Fruit fly (Drosophila melanogaster) whole organism, embryonic: ENCODE measurements around the gene CG11436.

ENCODE experiments used
- Bteb2 ChIP-seq: fragments of 200-800 bp; sonication (Bioruptor generic); optimal IDR thresholded peaks from 2 replicates; lab custom pipeline; 2016; ENCODE audit warnings: missing biosample characterization, missing genetic modification characterization
- CG10209 ChIP-seq: fragments of 200-800 bp; sonication (Bioruptor generic); optimal IDR thresholded peaks from 3 replicates; lab custom pipeline; 2017; ENCODE audit warnings: missing biosample characterization, mild to moderate bottlenecking, missing genetic modification characterization, missing genetic modification reagents
- CG10267 ChIP-seq: fragments of 200-800 bp; sonication (Bioruptor generic); optimal IDR thresholded peaks from 2 replicates; lab custom pipeline; 2018; ENCODE audit warnings: missing biosample characterization, mild to moderate bottlenecking, missing genetic modification characterization, moderate library complexity
- CG10366 ChIP-seq: fragments of 200-800 bp; sonication (Bioruptor generic); IDR thresholded peaks from 2 replicates; pipeline ENCODE4 v1.3.6; 2022; ENCODE audit warnings: missing biosample characterization, missing genetic modification characterization
- CG11560 ChIP-seq: fragments of 200-800 bp; sonication (Bioruptor generic); IDR thresholded peaks from 3 replicates; pipeline ENCODE4 v1.3.6; 2022; ENCODE audit warnings: missing biosample characterization, missing genetic modification characterization
- CG12744 ChIP-seq: fragments of 200-800 bp; sonication (Bioruptor generic); optimal IDR thresholded peaks from 2 replicates; lab custom pipeline; 2016; ENCODE audit warnings: missing biosample characterization, missing genetic modification characterization
- CG14710 ChIP-seq: fragments of 200-800 bp; sonication (Bioruptor generic); optimal IDR thresholded peaks from 3 replicates; lab custom pipeline; 2019; ENCODE audit warnings: missing biosample characterization, mild to moderate bottlenecking, missing genetic modification characterization, moderate library complexity
- CG14965 ChIP-seq: fragments of 200-800 bp; sonication (Bioruptor generic); optimal IDR thresholded peaks from 2 replicates; lab custom pipeline; 2016; ENCODE audit warnings: missing biosample characterization, missing genetic modification characterization, borderline replicate concordance
- CG15011 ChIP-seq: fragments of 200-800 bp; sonication (Bioruptor generic); optimal IDR thresholded peaks from 3 replicates; lab custom pipeline; 2018; ENCODE audit warnings: missing biosample characterization, mild to moderate bottlenecking, missing genetic modification characterization
- CG15269 ChIP-seq: fragments of 200-800 bp; sonication (Bioruptor generic); optimal IDR thresholded peaks from 2 replicates; lab custom pipeline; 2018; ENCODE audit warnings: missing biosample characterization, mild to moderate bottlenecking, missing genetic modification characterization, moderate library complexity
- CG17802 ChIP-seq: fragments of 200-800 bp; sonication (Bioruptor generic); optimal IDR thresholded peaks from 2 replicates; lab custom pipeline; 2018; ENCODE audit warnings: missing biosample characterization, mild to moderate bottlenecking, missing genetic modification characterization, moderate library complexity
- CG31224 ChIP-seq: fragments of 200-800 bp; sonication (Bioruptor generic); IDR thresholded peaks from 2 replicates; pipeline ENCODE4 v1.3.6; 2022; ENCODE audit warnings: missing biosample characterization, missing genetic modification characterization
- CG31365 ChIP-seq: fragments of 200-800 bp; sonication (Bioruptor generic); optimal IDR thresholded peaks from 2 replicates; lab custom pipeline; 2018; ENCODE audit warnings: missing biosample characterization, mild to moderate bottlenecking, missing genetic modification characterization
- CG31388 ChIP-seq: fragments of 200-800 bp; sonication (Bioruptor generic); optimal IDR thresholded peaks from 2 replicates; lab custom pipeline; 2016; ENCODE audit warnings: missing biosample characterization, missing genetic modification characterization
- CG32532 ChIP-seq: fragments of 200-800 bp; sonication (Bioruptor generic); IDR thresholded peaks from 2 replicates; pipeline ENCODE4 v1.3.6; 2022; ENCODE audit warnings: missing biosample characterization, missing genetic modification characterization
- CG34376 ChIP-seq: fragments of 200-800 bp; sonication (Bioruptor generic); optimal IDR thresholded peaks from 2 replicates; lab custom pipeline; 2018; ENCODE audit warnings: missing biosample characterization, mild to moderate bottlenecking, missing genetic modification characterization
- CG34422 ChIP-seq: fragments of 200-800 bp; sonication (Bioruptor generic); IDR thresholded peaks from 3 replicates; pipeline ENCODE4 v1.3.6; 2022; ENCODE audit warnings: missing biosample characterization, missing genetic modification characterization
- CG6765 ChIP-seq: fragments of 200-800 bp; sonication (Bioruptor generic); optimal IDR thresholded peaks from 3 replicates; lab custom pipeline; 2017; ENCODE audit warnings: missing biosample characterization, mild to moderate bottlenecking, missing genetic modification characterization
- CG6854 ChIP-seq: fragments of 200-800 bp; sonication (Bioruptor generic); optimal IDR thresholded peaks from 3 replicates; lab custom pipeline; 2017; ENCODE audit warnings: missing biosample characterization, mild to moderate bottlenecking, missing genetic modification characterization
- CG7987 ChIP-seq: fragments of 200-800 bp; sonication (Bioruptor generic); optimal IDR thresholded peaks from 2 replicates; lab custom pipeline; 2018; ENCODE audit warnings: missing biosample characterization, mild to moderate bottlenecking, missing genetic modification characterization, moderate library complexity
- CG8290 ChIP-seq, 3 experiments: fragments of 200-800 bp; sonication (Bioruptor generic); optimal IDR thresholded peaks; 2 replicates each; lab custom pipeline; 2016 to 2019; ENCODE audit warnings: missing biosample characterization in 3 of 3, missing genetic modification characterization in 3 of 3, mild to moderate bottlenecking in 2 of 3, moderate library complexity in 1 of 3
- CG8944 ChIP-seq: fragments of 200-800 bp; sonication (Bioruptor generic); optimal IDR thresholded peaks from 3 replicates; lab custom pipeline; 2016; ENCODE audit warnings: missing biosample characterization, missing genetic modification characterization
- CG9797 ChIP-seq: fragments of 200-800 bp; sonication (Bioruptor generic); optimal IDR thresholded peaks from 3 replicates; lab custom pipeline; 2018; ENCODE audit warnings: missing biosample characterization, mild to moderate bottlenecking, missing genetic modification characterization
- Dek ChIP-seq: fragments of 200-800 bp; sonication (Bioruptor generic); optimal IDR thresholded peaks from 3 replicates; lab custom pipeline; 2019; ENCODE audit warnings: missing biosample characterization, mild to moderate bottlenecking, missing genetic modification characterization, moderate library complexity
- Doc2 ChIP-seq: fragments of 200-800 bp; sonication (Bioruptor generic); IDR thresholded peaks from 2 replicates; pipeline ENCODE4 v1.3.6; 2022; ENCODE audit warnings: missing biosample characterization, missing genetic modification characterization
- Doc3 ChIP-seq: fragments of 200-800 bp; sonication (Bioruptor generic); IDR thresholded peaks from 3 replicates; pipeline ENCODE4 v1.3.6; 2022; ENCODE audit warnings: missing biosample characterization, missing genetic modification characterization; ENCODE audit not compliant: partially characterized antibody
- Drgx ChIP-seq: fragments of 200-800 bp; sonication (Bioruptor generic); IDR thresholded peaks from 2 replicates; pipeline ENCODE4 v1.3.6; 2022; ENCODE audit warnings: missing biosample characterization, missing genetic modification characterization
- ERR ChIP-seq: fragments of 200-800 bp; sonication (Bioruptor generic); optimal IDR thresholded peaks from 2 replicates; lab custom pipeline; 2016; ENCODE audit warnings: missing biosample characterization, missing genetic modification characterization
- Jarid2 ChIP-seq: fragments of 200-800 bp; sonication (Bioruptor generic); optimal IDR thresholded peaks from 3 replicates; lab custom pipeline; 2017; ENCODE audit warnings: mild to moderate bottlenecking, missing biosample characterization, missing genetic modification reagents, missing genetic modification characterization
- MTF-1 ChIP-seq: fragments of 200-800 bp; sonication (Bioruptor generic); optimal IDR thresholded peaks from 2 replicates; lab custom pipeline; 2018; ENCODE audit warnings: missing biosample characterization, mild to moderate bottlenecking, missing genetic modification characterization, borderline replicate concordance
- NC2α ChIP-seq: fragments of 200-800 bp; sonication (Bioruptor generic); optimal IDR thresholded peaks from 2 replicates; lab custom pipeline; 2016; ENCODE audit warnings: missing biosample characterization, missing genetic modification characterization
- Side ChIP-seq: fragments of 200-800 bp; sonication (Bioruptor generic); optimal IDR thresholded peaks from 2 replicates; lab custom pipeline; 2016; ENCODE audit warnings: missing biosample characterization, missing genetic modification characterization
- TFAM ChIP-seq: fragments of 200-800 bp; sonication (Bioruptor generic); optimal IDR thresholded peaks from 2 replicates; lab custom pipeline; 2017; ENCODE audit warnings: missing biosample characterization, missing genetic modification characterization, inconsistent platforms
- corto ChIP-seq: fragments of 200-800 bp; sonication (Bioruptor generic); optimal IDR thresholded peaks from 2 replicates; lab custom pipeline; 2016; ENCODE audit warnings: missing biosample characterization, mild to moderate bottlenecking, missing genetic modification characterization, moderate library complexity
- cwo ChIP-seq: fragments of 200-800 bp; sonication (Bioruptor generic); optimal IDR thresholded peaks from 3 replicates; lab custom pipeline; 2017; ENCODE audit warnings: missing biosample characterization, missing genetic modification characterization, mild to moderate bottlenecking, moderate library complexity, missing genetic modification reagents
- emc ChIP-seq: fragments of 200-800 bp; sonication (Bioruptor generic); optimal IDR thresholded peaks from 2 replicates; lab custom pipeline; 2016; ENCODE audit warnings: missing biosample characterization, missing genetic modification characterization
- gro ChIP-seq: fragments of 200-800 bp; sonication (Bioruptor generic); optimal IDR thresholded peaks from 2 replicates; lab custom pipeline; 2016; ENCODE audit warnings: missing biosample characterization, missing genetic modification characterization
- hkb ChIP-seq, 2 experiments: fragments of 200-800 bp in 1 of 2; fragments of >200 bp in 1 of 2; sonication (Bioruptor generic) in 1 of 2; IDR thresholded peaks in 1 of 2; optimal IDR thresholded peaks in 1 of 2; 2 replicates each; pipeline versions ENCODE4 v1.3.6 to Lab custom; 2017 to 2022; ENCODE audit warnings: missing biosample characterization in 1 of 2, missing genetic modification characterization in 1 of 2
- hth ChIP-seq: fragments of >200 bp; optimal IDR thresholded peaks from 2 replicates; lab custom pipeline; 2017; ENCODE audit warnings: inconsistent platforms
- kah ChIP-seq: fragments of 200-800 bp; sonication (Bioruptor generic); optimal IDR thresholded peaks from 2 replicates; lab custom pipeline; 2018; ENCODE audit warnings: missing biosample characterization, mild to moderate bottlenecking, missing genetic modification characterization
- lola ChIP-seq, 3 experiments: fragments of >200 bp in 2 of 3; fragments of 200-800 bp in 1 of 3; sonication (Bioruptor generic) in 1 of 3; optimal IDR thresholded peaks; 2 replicates each; lab custom pipeline; 2017 to 2019; ENCODE audit warnings: missing biosample characterization in 3 of 3, missing genetic modification characterization in 3 of 3, mild to moderate bottlenecking in 1 of 3, moderate library complexity in 1 of 3
- nerfin-1 ChIP-seq: fragments of 200-800 bp; sonication (Bioruptor generic); optimal IDR thresholded peaks from 3 replicates; lab custom pipeline; 2019; ENCODE audit warnings: missing biosample characterization, mild to moderate bottlenecking, missing genetic modification characterization, moderate library complexity
- p53 ChIP-seq: fragments of 200-800 bp; sonication (Bioruptor generic); optimal IDR thresholded peaks from 2 replicates; lab custom pipeline; 2016; ENCODE audit warnings: missing biosample characterization, missing genetic modification characterization
- psq ChIP-seq: fragments of 200-800 bp; sonication (Bioruptor generic); optimal IDR thresholded peaks from 2 replicates; lab custom pipeline; 2017; ENCODE audit warnings: missing biosample characterization, missing genetic modification characterization
- sc ChIP-seq, 3 experiments: fragments of >200 bp in 2 of 3; fragments of 200-800 bp in 1 of 3; sonication (Bioruptor generic) in 1 of 3; optimal IDR thresholded peaks; 2 replicates in 2 of 3; 3 replicates in 1 of 3; lab custom pipeline; 2017; ENCODE audit warnings: mild to moderate bottlenecking in 1 of 3, missing biosample characterization in 1 of 3, missing genetic modification characterization in 1 of 3, missing genetic modification reagents in 1 of 3
- slp2 ChIP-seq: fragments of 200-800 bp; sonication (Bioruptor generic); optimal IDR thresholded peaks from 2 replicates; lab custom pipeline; 2016; ENCODE audit warnings: missing biosample characterization, missing genetic modification characterization
- stwl ChIP-seq: fragments of 200-800 bp; sonication (Bioruptor generic); optimal IDR thresholded peaks from 3 replicates; lab custom pipeline; 2018; ENCODE audit warnings: missing biosample characterization, mild to moderate bottlenecking, missing genetic modification characterization, moderate library complexity
- trh ChIP-seq: fragments of 200-800 bp; sonication (Bioruptor generic); optimal IDR thresholded peaks from 2 replicates; lab custom pipeline; 2016; ENCODE audit warnings: missing biosample characterization, missing genetic modification characterization
- zfh1 ChIP-seq: fragments of 200-800 bp; sonication (Bioruptor generic); IDR thresholded peaks from 3 replicates; pipeline ENCODE4 v1.3.6; 2022; ENCODE audit warnings: missing biosample characterization, missing genetic modification characterization

CG11436 gene

DNA sequence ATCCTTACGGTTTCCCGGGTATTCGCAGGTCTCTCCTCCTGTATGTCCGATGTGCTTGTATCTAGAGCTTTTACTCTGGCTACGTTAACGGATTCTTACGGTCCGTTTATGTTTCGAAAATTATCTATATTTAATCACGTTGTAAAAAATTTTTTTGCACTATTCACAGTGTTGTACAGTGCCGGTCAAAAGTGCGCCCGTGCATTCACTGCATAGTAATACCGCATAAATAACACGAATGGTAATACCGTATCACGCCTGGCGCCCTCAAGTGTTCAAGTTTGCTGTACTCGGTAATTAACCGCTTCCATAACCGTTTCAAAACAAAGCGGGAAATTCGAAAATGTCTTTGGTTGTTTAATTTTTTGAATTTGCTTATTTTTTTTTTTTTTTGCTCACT, 2.3 kb upstream of the CG11436 start, which contains the start of gene CG11444 (continued):
- TF ChIP-seq CG10366 (GFP tag; lab: Robert Waterston, UW) (no peak), CG9797 (peak; percentile 94), Drgx (GFP tag; lab: Robert Waterston, UW) (no peak), CG10209 (GFP tag; lab: Kevin White, UChicago) (peak; percentile 39), hkb (optimal IDR thresholded peaks at IDR 0.05; lab: Kevin White, UChicago) (no peak), hkb (GFP tag; IDR thresholded peaks at IDR 0.05; lab: Robert Waterston, UW) (no peak), CG17802 (tag; lab: Kevin White, UChicago) (no peak), NC2α (no peak), CG8944 (GFP tag; lab: Kevin White, UChicago) (peak; percentile 5), Doc3 (no peak), gro (GFP tag; lab: Kevin White, UChicago) (peak; percentile 79), corto (GFP tag; lab: Kevin White, UChicago) (no peak), CG31365 (tag; lab: Kevin White, UChicago) (no peak), CG12744 (GFP tag; lab: Kevin White, UChicago) (no peak), CG10267 (tag; lab: Kevin White, UChicago) (peak; percentile 97), CG34376 (GFP tag; lab: Kevin White, UChicago) (peak; percentile 22), sc (optimal IDR thresholded peaks at IDR 0.05; lab: Kevin White, UChicago) (no peak), sc (GFP tag; optimal IDR thresholded peaks at IDR 0.05; lab: Kevin White, UChicago) (no peak), CG6765 (GFP tag; lab: Kevin White, UChicago) (no peak), lola (GFP tag; optimal IDR thresholded peaks at IDR 0.05; lab: Kevin White, UChicago) (no peak), CG8290 (GFP tag; optimal IDR thresholded peaks at IDR 0.05; lab: Kevin White, UChicago) (peak; percentile 59), CG8290 (tag; optimal IDR thresholded peaks at IDR 0.05; lab: Kevin White, UChicago) (peak in 1 of 2 experiments; percentile 89), CG14710 (tag; lab: Kevin White, UChicago) (peak; percentile 63), kah (no peak), nerfin-1 (tag; lab: Kevin White, UChicago) (peak; percentile 33), zfh1 (GFP tag; lab: Robert Waterston, UW) (0 out of 3 replicates have a peak, but pooled peaks have one; percentile 4), cwo (GFP tag; lab: Kevin White, UChicago) (no peak), slp2 (GFP tag; lab: Kevin White, UChicago) (no peak), CG7987 (GFP tag; lab: Kevin White, UChicago) (peak; percentile 48), p53 (peak; percentile 42), CG15011 (no peak), stwl (peak; percentile 76), Side (peak; percentile 21), Bteb2 (GFP tag; lab: Kevin White, UChicago) (no peak), ERR (peak; percentile 5), CG6854 (GFP tag; lab: Kevin White, UChicago) (no peak), emc (GFP tag; lab: Kevin White, UChicago) (no peak), CG32532 (GFP tag; lab: Robert Waterston, UW) (peak; percentile 51), psq (no peak), Dek (tag; lab: Kevin White, UChicago) (peak; percentile 15), CG15269 (tag; lab: Kevin White, UChicago) (no peak), Doc2 (GFP tag; lab: Robert Waterston, UW) (no peak), CG11560 (no peak), trh (no peak), CG31388 (GFP tag; lab: Kevin White, UChicago) (no peak), CG14965 (no peak), MTF-1 (GFP tag; lab: Kevin White, UChicago) (peak; percentile 40), CG34422 (peak; percentile 59; the same call in 1 of the 3 replicates), hth (no peak), Jarid2 (GFP tag; lab: Kevin White, UChicago) (peak; percentile 22), TFAM (GFP tag; lab: Kevin White, UChicago) (no peak), CG31224 (GFP tag; lab: Robert Waterston, UW) (no peak)
